Fruit fly (Drosophila melanogaster) whole organism, wandering third instar larva: ENCODE measurements around the gene CG33223.

Experiments
- CrebA ChIP-seq: fragments of 200-800 bp; sonication (Bioruptor generic); optimal IDR thresholded peaks from 2 replicates; lab custom pipeline; 2016; ENCODE audit warnings: missing biosample characterization, mild to moderate bottlenecking, missing genetic modification characterization, borderline replicate concordance
- Dfd ChIP-seq: fragments of >200 bp; optimal IDR thresholded peaks from 2 replicates; lab custom pipeline; 2017; ENCODE audit warnings: missing biosample characterization, missing genetic modification characterization
- GATAd ChIP-seq: sonication (Bioruptor generic); optimal IDR thresholded peaks from 2 replicates; lab custom pipeline; 2016; ENCODE audit warnings: missing biosample characterization, missing genetic modification characterization
- OdsH ChIP-seq: fragments of 200-800 bp; sonication (Bioruptor generic); optimal IDR thresholded peaks from 2 replicates; lab custom pipeline; 2016; ENCODE audit warnings: missing biosample characterization, mild to moderate bottlenecking, missing genetic modification characterization
- dl ChIP-seq, 2 experiments: fragments of 175-275, 200-275 bp in 1 of 2; fragments of 200-275 bp in 1 of 2; sonication (Bioruptor generic); optimal IDR thresholded peaks; lab custom pipeline; 2018; ENCODE audit warnings: mild to moderate bottlenecking in 2 of 2, missing biosample characterization in 2 of 2, missing genetic modification characterization in 2 of 2, moderate library complexity in 2 of 2; ENCODE audit not compliant: partially characterized antibody in 2 of 2, insufficient read depth in 1 of 2
- psq ChIP-seq: fragments of 200-800 bp; sonication (Bioruptor generic); optimal IDR thresholded peaks from 3 replicates; lab custom pipeline; 2017; ENCODE audit warnings: missing biosample characterization, mild to moderate bottlenecking, missing genetic modification characterization, moderate library complexity

- TF ChIP-seq OdsH (GFP tag; lab: Kevin White, UChicago) (no peak), Dfd (GFP tag; lab: Kevin White, UChicago) (no peak), dl (GFP tag; optimal IDR thresholded peaks at IDR 0.05; lab: Kevin White, UChicago; ENCODE audit: insufficient read depth in 1 of 2, partially characterized antibody in 2 of 2) (no peak), GATAd (GFP tag; lab: Kevin White, UChicago) (no peak), CrebA (GFP tag; lab: Kevin White, UChicago) (no peak), psq (GFP tag; lab: Kevin White, UChicago) (no peak)
Measured at dm6 chrX:8493473-8493872, 9.8 kb upstream of the CG33223 start.
